Worm (Caenorhabditis elegans) whole organism, late embryonic: ENCODE results near the gene dct-12.
"Not testable (repeated sequence)": the region's sequence is repeated elsewhere in the genome, so short reads cannot be mapped to it uniquely, and the experiment has no call there.

Source experiments
- F13H6.1 ChIP-seq: sonication (generic microtip); optimal IDR thresholded peaks from 2 replicates; lab custom pipeline; 2016; ENCODE audit warnings: missing genetic modification characterization, missing compliant biosample characterization
- ama-1 ChIP-seq: fragments of 150-350 bp; optimal IDR thresholded peaks from 2 replicates; lab custom pipeline; 2014
- elt-2 ChIP-seq: sonication (generic microtip); optimal IDR thresholded peaks from 2 replicates; lab custom pipeline; 2016; ENCODE audit warnings: missing genetic modification reagents, missing genetic modification characterization, missing compliant biosample characterization
- fkh-10 ChIP-seq: fragments of 150-350 bp; optimal IDR thresholded peaks from 2 replicates; lab custom pipeline; 2014; ENCODE audit warnings: missing biosample characterization, missing genetic modification reagents, missing genetic modification characterization
- hlh-13 ChIP-seq: fragments of 200-800 bp; sonication (Bioruptor generic); optimal IDR thresholded peaks from 2 replicates; lab custom pipeline; 2018; ENCODE audit warnings: mild to moderate bottlenecking, missing genetic modification characterization, missing compliant biosample characterization
- hlh-15 ChIP-seq: sonication (generic microtip); optimal IDR thresholded peaks from 2 replicates; lab custom pipeline; 2016; ENCODE audit warnings: missing genetic modification characterization, missing compliant biosample characterization
- lin-11 ChIP-seq: fragments of 200-800 bp; sonication (Bioruptor generic); optimal IDR thresholded peaks from 2 replicates; lab custom pipeline; 2018; ENCODE audit warnings: mild to moderate bottlenecking, missing genetic modification characterization, missing compliant biosample characterization
- nhr-232 ChIP-seq: sonication (generic microtip); optimal IDR thresholded peaks from 2 replicates; lab custom pipeline; 2016; ENCODE audit warnings: missing genetic modification characterization, missing compliant biosample characterization
- npax-4 ChIP-seq: sonication (generic microtip); optimal IDR thresholded peaks from 2 replicates; lab custom pipeline; 2016; ENCODE audit warnings: missing genetic modification characterization, missing compliant biosample characterization
- pqm-1 ChIP-seq: sonication (generic microtip); optimal IDR thresholded peaks from 2 replicates; lab custom pipeline; 2016; ENCODE audit warnings: missing genetic modification characterization, missing compliant biosample characterization
- unc-86 ChIP-seq: sonication (generic microtip); optimal IDR thresholded peaks from 2 replicates; lab custom pipeline; 2016; ENCODE audit warnings: missing genetic modification characterization, missing compliant biosample characterization

DNA sequence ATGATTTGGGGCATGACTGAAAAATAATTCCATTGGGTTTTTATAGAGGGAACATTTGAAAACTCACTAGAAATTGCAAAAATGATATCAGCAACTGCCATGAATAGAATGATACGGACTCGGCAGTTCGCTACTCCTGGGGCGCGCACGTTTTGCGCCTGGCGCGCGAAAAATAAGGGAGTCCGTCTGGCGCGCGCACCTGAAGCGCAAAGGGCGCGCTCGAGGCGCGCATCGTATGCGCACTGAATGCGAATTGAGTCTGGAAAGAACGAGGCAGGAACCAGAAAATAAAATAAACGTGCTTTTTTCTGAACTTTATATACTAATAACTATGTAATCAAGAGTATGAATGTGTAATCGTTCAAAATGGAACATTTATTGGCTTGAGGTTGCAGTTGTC, 8.9 kb upstream of the dct-12 start, which contains the start of gene Y57A10C.10:
- not testable (repeated sequence) for TF ChIP-seq npax-4 (tag; lab: Kevin White, UChicago); pqm-1 (tag; lab: Kevin White, UChicago); hlh-13 (GFP tag; lab: Kevin White, UChicago); hlh-15 (tag; lab: Kevin White, UChicago); unc-86 (tag; lab: Kevin White, UChicago); ama-1 (lab: Kevin White, UChicago); F13H6.1 (tag; lab: Kevin White, UChicago); lin-11 (tag; lab: Kevin White, UChicago); nhr-232 (tag; lab: Kevin White, UChicago); elt-2 (tag; lab: Kevin White, UChicago); fkh-10
